Fruit fly (Drosophila melanogaster): ENCODE results near the gene Prp6.
A peak's percentile ranks its signal among the peaks of the same experiment; 100 is the strongest.

The Prp6 gene

dm6 chr3L:18890283-18891175 lies 14.6 kb upstream of the Prp6 start, which contains the start of gene CG3961 (continued):
- TF ChIP-seq bbx (GFP tag; IDR thresholded peaks at IDR 0.05; ENCODE audit: partially characterized antibody) = 0 out of 2 replicates have a peak, but pooled peaks have one; percentile 17
- peak; percentile 62 for TF ChIP-seq crc (GFP tag; optimal IDR thresholded peaks at IDR 0.05)
- TF ChIP-seq stc (GFP tag; IDR thresholded peaks at IDR 0.05) = peak; percentile 92
- peak; percentile 89 for TF ChIP-seq CG12155 (GFP tag; optimal IDR thresholded peaks at IDR 0.05)
- no peak for TF ChIP-seq CkIIα-i1 (GFP tag; IDR thresholded peaks at IDR 0.05)
- peak; percentile 98 for TF ChIP-seq CG2202 (tag; optimal IDR thresholded peaks at IDR 0.05)
- TF ChIP-seq mam (GFP tag; optimal IDR thresholded peaks at IDR 0.05) = peak; percentile 82
- peak; percentile 63 for TF ChIP-seq CG11696 (GFP tag; IDR thresholded peaks at IDR 0.05)
- TF ChIP-seq CG4360 (GFP tag; IDR thresholded peaks at IDR 0.05) = peak; percentile 62
- TF ChIP-seq CrebB (tag; optimal IDR thresholded peaks at IDR 0.05) = peak; percentile 93
- peak; percentile 96 for TF ChIP-seq Max (GFP tag; optimal IDR thresholded peaks at IDR 0.05)
- TF ChIP-seq vvl (GFP tag; IDR thresholded peaks at IDR 0.05) = peak; percentile 94
- peak; percentile 89 for TF ChIP-seq CG6654 (GFP tag; optimal IDR thresholded peaks at IDR 0.05)
- TF ChIP-seq Hr51 (GFP tag; optimal IDR thresholded peaks at IDR 0.05) = peak; percentile 91 to 99
- TF ChIP-seq Ets65A (GFP tag) = peak; percentile 97
- TF ChIP-seq Hr3 (GFP tag; optimal IDR thresholded peaks at IDR 0.05) = peak; percentile 98
- no peak for TF ChIP-seq Tbp (GFP tag; optimal IDR thresholded peaks at IDR 0.05)
- TF ChIP-seq trem (tag; optimal IDR thresholded peaks at IDR 0.05) = peak; percentile 96
- TF ChIP-seq org-1 (GFP tag; optimal IDR thresholded peaks at IDR 0.05) = peak; percentile 99
- peak; percentile 81 for TF ChIP-seq CG10959 (GFP tag; IDR thresholded peaks at IDR 0.05)
- peak; percentile 86; the same call in 1 of the 2 replicates for TF ChIP-seq Oaz (GFP tag; IDR thresholded peaks at IDR 0.05)
- peak; percentile 82 for TF ChIP-seq CG18011 (GFP tag; optimal IDR thresholded peaks at IDR 0.05)
- peak; percentile 89 for TF ChIP-seq CG4404 (GFP tag; IDR thresholded peaks at IDR 0.05)
- peak; percentile 73 for TF ChIP-seq CG11398 (GFP tag; optimal IDR thresholded peaks at IDR 0.05)
- peak; percentile 74 for TF ChIP-seq CG17802 (tag; optimal IDR thresholded peaks at IDR 0.05)
- peak; percentile 83; the same call in 2 of the 3 replicates for TF ChIP-seq B-H1 (GFP tag; IDR thresholded peaks at IDR 0.05)
- TF ChIP-seq chinmo (GFP tag; IDR thresholded peaks at IDR 0.05; ENCODE audit: partially characterized antibody) = peak; percentile 82; the same call in 3 of the 4 replicates
- peak; percentile 82 for TF ChIP-seq CG14441 (GFP tag; IDR thresholded peaks at IDR 0.05)
- TF ChIP-seq CG15073 (GFP tag; optimal IDR thresholded peaks at IDR 0.05) = peak; percentile 77
- TF ChIP-seq sna (GFP tag; IDR thresholded peaks at IDR 0.05; ENCODE audit: partially characterized antibody) = no peak; the same call in 1 of the 2 replicates
- peak; percentile 92 for TF ChIP-seq CG17568 (GFP tag; optimal IDR thresholded peaks at IDR 0.05)
- peak; percentile 99 for TF ChIP-seq CG8924 (tag; optimal IDR thresholded peaks at IDR 0.05)
- peak; percentile 88 for TF ChIP-seq Atf-2 (GFP tag; optimal IDR thresholded peaks at IDR 0.05)
- no peak for TF ChIP-seq Dll (GFP tag; IDR thresholded peaks at IDR 0.05; ENCODE audit: partially characterized antibody)
- peak; percentile 64 for TF ChIP-seq gsb (GFP tag; IDR thresholded peaks at IDR 0.05)
- peak; percentile 99 for TF ChIP-seq CG30403 (GFP tag; optimal IDR thresholded peaks at IDR 0.05)
- peak; percentile 93 for TF ChIP-seq CG3838 (GFP tag; optimal IDR thresholded peaks at IDR 0.05)
- TF ChIP-seq D19A (tag; optimal IDR thresholded peaks at IDR 0.05) = peak; percentile 97
- peak; percentile 90 for TF ChIP-seq CG7987 (GFP tag; optimal IDR thresholded peaks at IDR 0.05)
- peak; percentile 97 for TF ChIP-seq CG11723 (GFP tag; optimal IDR thresholded peaks at IDR 0.05)
- peak; percentile 88 for TF ChIP-seq CG10366 (GFP tag; IDR thresholded peaks at IDR 0.05)
- peak; percentile 97 for TF ChIP-seq lab (GFP tag; optimal IDR thresholded peaks at IDR 0.05)
- TF ChIP-seq Dad (GFP tag; optimal IDR thresholded peaks at IDR 0.05) = peak; percentile 86
- peak; percentile 96 for TF ChIP-seq CG6813 (GFP tag; optimal IDR thresholded peaks at IDR 0.05)
- no peak for TF ChIP-seq Dref (GFP tag; IDR thresholded peaks at IDR 0.05)
- TF ChIP-seq run (tag; optimal IDR thresholded peaks at IDR 0.05) = peak; percentile 97
- TF ChIP-seq CG1233 (GFP tag; optimal IDR thresholded peaks at IDR 0.05) = peak; percentile 97
- peak; percentile 97 for TF ChIP-seq CG8290 (GFP tag; optimal IDR thresholded peaks at IDR 0.05)
- peak; percentile 70 to 86 for TF ChIP-seq CG8290 (tag; optimal IDR thresholded peaks at IDR 0.05)

Measured in whole organism, embryonic.